Worm (Caenorhabditis elegans): Measurements from ENCODE around the gene T13A10.2.

T13A10.2 gene

ce11 chrIV:6239993-6240392 is 13.1 kb upstream of the T13A10.2 start, which contains the start of gene F58F9.9:
F58F9.9 (plus strand) TSS chrIV:6240293.
- TF ChIP-seq dmd-4 (tag; optimal IDR thresholded peaks at IDR 0.05) (no peak), zag-1 (tag; optimal IDR thresholded peaks at IDR 0.05) (no peak), nhr-12 (tag; optimal IDR thresholded peaks at IDR 0.05) (no peak), nhr-21 (tag; optimal IDR thresholded peaks at IDR 0.05) (no peak), C34F6.9 (tag; optimal IDR thresholded peaks at IDR 0.05) (no peak), lsy-2 (tag; optimal IDR thresholded peaks at IDR 0.05) (no peak)

ce11 chrIV:6248486-6248885 is 4.6 kb upstream of the T13A10.2 start, which contains the start of gene acox-3:
acox-3 (minus strand) TSS chrIV:6248492.
- TF ChIP-seq crh-2 (tag; optimal IDR thresholded peaks at IDR 0.05) = peak; percentile 24
- no peak for TF ChIP-seq peb-1 (tag; optimal IDR thresholded peaks at IDR 0.05)
- no peak for TF ChIP-seq sma-3 (GFP tag; optimal IDR thresholded peaks at IDR 0.05)
- no peak for TF ChIP-seq ceh-82 (tag; optimal IDR thresholded peaks at IDR 0.05)
- TF ChIP-seq skn-1 (tag; optimal IDR thresholded peaks at IDR 0.05) = no peak
- TF ChIP-seq gmeb-1 (tag; optimal IDR thresholded peaks at IDR 0.05) = peak; percentile 58
- TF ChIP-seq blmp-1 (tag; optimal IDR thresholded peaks at IDR 0.05; ENCODE audit: insufficient read depth) = peak; percentile 28
- peak; percentile 56 for TF ChIP-seq fos-1 (tag; optimal IDR thresholded peaks at IDR 0.05)
- TF ChIP-seq sma-9 (GFP tag; optimal IDR thresholded peaks at IDR 0.05) = peak; percentile 82
- TF ChIP-seq sma-9 (tag; optimal IDR thresholded peaks at IDR 0.05) = no peak
- TF ChIP-seq mbf-1 (tag; optimal IDR thresholded peaks at IDR 0.05) = no peak

- TF ChIP-seq unc-55 (GFP tag; optimal IDR thresholded peaks at IDR 0.05) (peak; percentile 79), nhr-129 (tag; optimal IDR thresholded peaks at IDR 0.05) (no peak), C34F6.9 (tag; optimal IDR thresholded peaks at IDR 0.05) (peak; percentile 24), lsy-2 (tag; optimal IDR thresholded peaks at IDR 0.05) (peak in 1 of 2 experiments; percentile 37), nhr-12 (tag; optimal IDR thresholded peaks at IDR 0.05) (no peak), mab-5 (tag; optimal IDR thresholded peaks at IDR 0.05) (peak; percentile 36)
Observed at ce11 chrIV:6249591-6249990, 3.5 kb upstream of the T13A10.2 start, which contains the start of gene F58F9.1. F58F9.1 (plus strand) TSS chrIV:6249841.

ce11 chrIV:6254635-6255034 is 1.5 kb downstream of the T13A10.2 start, which contains the start of gene T13A10.64:
T13A10.64 (plus strand) TSS chrIV:6254935.
- TF ChIP-seq sma-9 (GFP tag; optimal IDR thresholded peaks at IDR 0.05) (no peak), sma-9 (tag; optimal IDR thresholded peaks at IDR 0.05) (no peak)

- TF ChIP-seq nhr-12 (tag; optimal IDR thresholded peaks at IDR 0.05) = no peak
- no peak for TF ChIP-seq ztf-11 (tag; optimal IDR thresholded peaks at IDR 0.05)
- TF ChIP-seq ztf-1 (GFP tag; conservative IDR thresholded peaks at IDR 0.05) = no peak
- TF ChIP-seq nhr-21 (tag; optimal IDR thresholded peaks at IDR 0.05) = no peak
Observed at ce11 chrIV:6258967-6259366, 5.9 kb downstream of the T13A10.2 start.

ce11 chrIV:6259732-6260131 is 6.6 kb downstream of the T13A10.2 start, which contains the start of gene nlp-16:
nlp-16 (minus strand) TSS chrIV:6259832.
- no peak for TF ChIP-seq ztf-11 (tag; optimal IDR thresholded peaks at IDR 0.05)
- no peak for TF ChIP-seq lin-39 (tag; optimal IDR thresholded peaks at IDR 0.05)
- no peak for TF ChIP-seq sma-3 (GFP tag; optimal IDR thresholded peaks at IDR 0.05)
- no peak for TF ChIP-seq nhr-6 (tag; optimal IDR thresholded peaks at IDR 0.05)
- TF ChIP-seq elt-3 (tag; optimal IDR thresholded peaks at IDR 0.05) = no peak
- TF ChIP-seq Y55F3AM.14 (GFP tag; optimal IDR thresholded peaks at IDR 0.05) = no peak
- no peak for TF ChIP-seq C34F6.9 (tag; optimal IDR thresholded peaks at IDR 0.05)
- TF ChIP-seq egl-27 (tag; optimal IDR thresholded peaks at IDR 0.05) = no peak
- no peak for TF ChIP-seq lin-11 (tag; optimal IDR thresholded peaks at IDR 0.05)
- TF ChIP-seq fos-1 (tag; optimal IDR thresholded peaks at IDR 0.05) = no peak
- no peak for TF ChIP-seq aly-2 (tag; optimal IDR thresholded peaks at IDR 0.05)
- no peak for TF ChIP-seq nhr-12 (tag; optimal IDR thresholded peaks at IDR 0.05)

- TF ChIP-seq nhr-23 (tag; optimal IDR thresholded peaks at IDR 0.05) (no peak), alr-1 (tag; optimal IDR thresholded peaks at IDR 0.05) (no peak), lsy-2 (tag; optimal IDR thresholded peaks at IDR 0.05) (no peak), ceh-16 (tag; optimal IDR thresholded peaks at IDR 0.05) (no peak), lin-13 (GFP tag; optimal IDR thresholded peaks at IDR 0.05) (no peak), zag-1 (tag; optimal IDR thresholded peaks at IDR 0.05) (no peak), ZK546.5 (tag; optimal IDR thresholded peaks at IDR 0.05) (no peak), sem-4 (tag; optimal IDR thresholded peaks at IDR 0.05) (no peak), mab-5 (tag; optimal IDR thresholded peaks at IDR 0.05) (no peak), lin-39 (tag; optimal IDR thresholded peaks at IDR 0.05) (no peak), Y55F3AM.14 (GFP tag; optimal IDR thresholded peaks at IDR 0.05) (no peak), F13H6.1 (tag; optimal IDR thresholded peaks at IDR 0.05) (no peak), nhr-10 (tag; optimal IDR thresholded peaks at IDR 0.05) (no peak), blmp-1 (tag; optimal IDR thresholded peaks at IDR 0.05; ENCODE audit: insufficient read depth) (no peak), gmeb-1 (tag; optimal IDR thresholded peaks at IDR 0.05) (no peak), dmd-4 (tag; optimal IDR thresholded peaks at IDR 0.05) (no peak), nhr-21 (tag; optimal IDR thresholded peaks at IDR 0.05) (no peak), crh-2 (tag; optimal IDR thresholded peaks at IDR 0.05) (no peak), fos-1 (tag; optimal IDR thresholded peaks at IDR 0.05) (no peak), peb-1 (tag; optimal IDR thresholded peaks at IDR 0.05) (no peak)
Observed at ce11 chrIV:6263244-6263643, 10.1 kb downstream of the T13A10.2 start, which contains the start of gene srv-28. srv-28 (minus strand) TSS chrIV:6263344.

All from whole organism, L2 larva.